Worm (Caenorhabditis elegans) whole organism, L3 larva: ENCODE results near the gene set-26.
A peak's percentile ranks its signal among the peaks of the same experiment; 100 is the strongest.
"Not testable (repeated sequence)": the region's sequence is repeated elsewhere in the genome, so short reads cannot be mapped to it uniquely, and the experiment has no call there.

Experiments used
- ZK546.5 ChIP-seq: sonication (generic microtip); optimal IDR thresholded peaks from 2 replicates; lab custom pipeline; 2017; ENCODE audit warnings: missing biosample characterization, missing genetic modification characterization
- ama-1 ChIP-seq: fragments of 150-350 bp; optimal IDR thresholded peaks from 2 replicates; lab custom pipeline; 2018
- ceh-16 ChIP-seq: sonication (generic microtip); optimal IDR thresholded peaks from 2 replicates; lab custom pipeline; 2017; ENCODE audit warnings: missing biosample characterization, missing genetic modification characterization
- ceh-28 ChIP-seq: fragments of 150-350 bp; optimal IDR thresholded peaks from 2 replicates; lab custom pipeline; 2014; ENCODE audit warnings: missing biosample characterization, missing genetic modification reagents, missing genetic modification characterization
- ceh-9 ChIP-seq: sonication (generic microtip); optimal IDR thresholded peaks from 2 replicates; lab custom pipeline; 2018; ENCODE audit warnings: missing biosample characterization, missing genetic modification characterization
- daf-12 ChIP-seq: fragments of 150-350 bp; optimal IDR thresholded peaks from 2 replicates; lab custom pipeline; 2014; ENCODE audit warnings: missing biosample characterization, missing genetic modification reagents, missing genetic modification characterization
- egl-27 ChIP-seq: sonication (generic microtip); optimal IDR thresholded peaks from 4 replicates; lab custom pipeline; 2017; ENCODE audit warnings: missing biosample characterization, missing genetic modification reagents, missing genetic modification characterization
- egl-5 ChIP-seq: fragments of 150-350 bp; optimal IDR thresholded peaks from 2 replicates; lab custom pipeline; 2017; ENCODE audit warnings: missing biosample characterization, missing genetic modification reagents, missing genetic modification characterization, inconsistent platforms
- elt-1 ChIP-seq: fragments of 150-350 bp; optimal IDR thresholded peaks from 2 replicates; lab custom pipeline; 2014; ENCODE audit warnings: missing biosample characterization, missing genetic modification characterization
- elt-2 ChIP-seq: sonication (generic microtip); optimal IDR thresholded peaks from 2 replicates; lab custom pipeline; 2016; ENCODE audit warnings: missing genetic modification reagents, mild to moderate bottlenecking, missing genetic modification characterization, missing compliant biosample characterization
- elt-3 ChIP-seq, 3 experiments: fragments of 150-350 bp in 1 of 3; sonication (generic microtip) in 2 of 3; optimal IDR thresholded peaks; 2 replicates in 2 of 3; 4 replicates in 1 of 3; lab custom pipeline; 2014 to 2017; ENCODE audit warnings: missing biosample characterization in 3 of 3, missing genetic modification characterization in 3 of 3
- eor-1 ChIP-seq, 2 experiments: fragments of 150-350 bp; optimal IDR thresholded peaks; 2 replicates each; lab custom pipeline; 2014 to 2018; ENCODE audit warnings: missing biosample characterization in 2 of 2, missing genetic modification characterization in 2 of 2
- fkh-10 ChIP-seq: sonication (generic microtip); optimal IDR thresholded peaks from 2 replicates; lab custom pipeline; 2017; ENCODE audit warnings: missing biosample characterization, missing genetic modification reagents, missing genetic modification characterization
- fkh-2 ChIP-seq: fragments of 150-350 bp; optimal IDR thresholded peaks from 2 replicates; lab custom pipeline; 2014; ENCODE audit warnings: missing biosample characterization, missing genetic modification reagents, missing genetic modification characterization
- fos-1 ChIP-seq: fragments of 150-350 bp; optimal IDR thresholded peaks from 2 replicates; lab custom pipeline; 2014; ENCODE audit warnings: missing biosample characterization, missing genetic modification characterization
- hmg-11 ChIP-seq: sonication (generic microtip); optimal IDR thresholded peaks from 2 replicates; lab custom pipeline; 2016; ENCODE audit warnings: missing genetic modification characterization, missing compliant biosample characterization
- jun-1 ChIP-seq: fragments of 150-350 bp; optimal IDR thresholded peaks from 2 replicates; lab custom pipeline; 2014; ENCODE audit warnings: missing biosample characterization, missing genetic modification reagents, missing genetic modification characterization
- lin-39 ChIP-seq: fragments of 150-350 bp; optimal IDR thresholded peaks from 2 replicates; lab custom pipeline; 2018; ENCODE audit warnings: missing biosample characterization, missing genetic modification reagents, missing genetic modification characterization
- mdl-1 ChIP-seq: fragments of 150-350 bp; optimal IDR thresholded peaks from 2 replicates; lab custom pipeline; 2014; ENCODE audit warnings: missing biosample characterization, missing genetic modification characterization
- nfya-1 ChIP-seq: sonication (generic microtip); optimal IDR thresholded peaks from 2 replicates; lab custom pipeline; 2017; ENCODE audit warnings: missing genetic modification characterization, mild to moderate bottlenecking, missing compliant biosample characterization, antibody characterized with exemption, moderate library complexity; ENCODE audit not compliant: insufficient read depth
- nhr-12 ChIP-seq: fragments of 150-350 bp; optimal IDR thresholded peaks from 2 replicates; lab custom pipeline; 2014; ENCODE audit warnings: missing biosample characterization, missing genetic modification characterization
- nhr-23 ChIP-seq: fragments of 150-350 bp; optimal IDR thresholded peaks from 2 replicates; lab custom pipeline; 2014; ENCODE audit warnings: missing biosample characterization, missing genetic modification reagents, missing genetic modification characterization
- nhr-25 ChIP-seq: sonication (generic microtip); optimal IDR thresholded peaks from 2 replicates; lab custom pipeline; 2017; ENCODE audit warnings: missing biosample characterization, missing genetic modification characterization
- nhr-28 ChIP-seq: fragments of 150-350 bp; optimal IDR thresholded peaks from 2 replicates; lab custom pipeline; 2014; ENCODE audit warnings: missing biosample characterization, missing genetic modification characterization
- nhr-43 ChIP-seq: sonication (generic microtip); optimal IDR thresholded peaks from 2 replicates; lab custom pipeline; 2016; ENCODE audit warnings: mild to moderate bottlenecking, missing genetic modification characterization, missing compliant biosample characterization; ENCODE audit not compliant: poor library complexity, severe bottlenecking
- nhr-67 ChIP-seq: fragments of 150-350 bp; optimal IDR thresholded peaks from 2 replicates; lab custom pipeline; 2014; ENCODE audit warnings: missing biosample characterization, missing genetic modification characterization
- nhr-77 ChIP-seq: fragments of 150-350 bp; optimal IDR thresholded peaks from 2 replicates; lab custom pipeline; 2014; ENCODE audit warnings: missing biosample characterization, missing genetic modification characterization
- pha-4 ChIP-seq: fragments of 150-350 bp; optimal IDR thresholded peaks from 2 replicates; lab custom pipeline; 2014; ENCODE audit warnings: missing biosample characterization, missing genetic modification reagents, missing genetic modification characterization
- pqm-1 ChIP-seq: fragments of 150-350 bp; optimal IDR thresholded peaks from 2 replicates; lab custom pipeline; 2017; ENCODE audit warnings: missing biosample characterization, missing genetic modification characterization, inconsistent platforms
- sea-2 ChIP-seq: fragments of 150-350 bp; sonication (generic microtip); optimal IDR thresholded peaks from 4 replicates; lab custom pipeline; 2014; ENCODE audit warnings: missing biosample characterization, missing genetic modification reagents, missing genetic modification characterization
- skn-1 ChIP-seq: fragments of 150-350 bp; optimal IDR thresholded peaks from 2 replicates; lab custom pipeline; 2014; ENCODE audit warnings: missing biosample characterization, missing genetic modification characterization
- snpc-4 ChIP-seq: fragments of 150-350 bp; optimal IDR thresholded peaks from 2 replicates; lab custom pipeline; 2014; ENCODE audit warnings: missing biosample characterization, missing genetic modification characterization
- tbx-2 ChIP-seq: sonication (generic microtip); optimal IDR thresholded peaks from 2 replicates; lab custom pipeline; 2016; ENCODE audit warnings: mild to moderate bottlenecking, missing genetic modification characterization, missing compliant biosample characterization
- unc-39 ChIP-seq: sonication (generic microtip); optimal IDR thresholded peaks from 4 replicates; lab custom pipeline; 2017; ENCODE audit warnings: missing biosample characterization, missing genetic modification characterization
- unc-62 ChIP-seq: fragments of 150-350 bp; sonication (generic microtip); optimal IDR thresholded peaks from 4 replicates; lab custom pipeline; 2014; ENCODE audit warnings: missing biosample characterization, missing genetic modification reagents, missing genetic modification characterization
- zag-1 ChIP-seq: fragments of 150-350 bp; optimal IDR thresholded peaks from 2 replicates; lab custom pipeline; 2014; ENCODE audit warnings: missing biosample characterization, missing genetic modification characterization
- ztf-11 ChIP-seq: fragments of 150-350 bp; optimal IDR thresholded peaks from 2 replicates; lab custom pipeline; 2014; ENCODE audit warnings: missing biosample characterization, missing genetic modification characterization
- ztf-4 ChIP-seq: fragments of 150-350 bp; optimal IDR thresholded peaks from 2 replicates; lab custom pipeline; 2014; ENCODE audit warnings: missing biosample characterization, missing genetic modification characterization

set-26 gene

DNA sequence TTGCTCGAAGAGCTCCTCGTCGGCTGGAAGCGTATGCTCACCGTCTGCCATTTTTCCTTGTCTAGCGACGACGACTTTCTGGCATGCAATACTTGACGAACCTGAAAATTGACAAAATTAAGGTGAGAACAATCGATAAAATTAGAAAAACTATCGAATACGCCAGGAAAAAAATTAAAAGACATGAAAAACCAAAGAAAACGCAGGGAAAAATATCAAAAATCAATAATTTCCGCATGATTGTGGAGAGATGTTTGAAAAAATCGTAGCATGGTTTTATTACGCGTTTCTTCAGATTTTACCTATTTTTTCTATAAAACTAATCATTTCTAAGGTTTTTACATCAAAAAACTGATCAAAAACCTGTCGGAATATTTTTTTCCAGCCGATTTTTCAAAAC lies at the start of gene set-26:
Gene set-26 (minus strand): TSS at position 101 of the 400 bp plus-strand sequence.
- TF ChIP-seq nfya-1; elt-2 (tag; lab: Kevin White, UChicago); ceh-28 (tag; lab: Kevin White, UChicago): not testable (repeated sequence)

DNA sequence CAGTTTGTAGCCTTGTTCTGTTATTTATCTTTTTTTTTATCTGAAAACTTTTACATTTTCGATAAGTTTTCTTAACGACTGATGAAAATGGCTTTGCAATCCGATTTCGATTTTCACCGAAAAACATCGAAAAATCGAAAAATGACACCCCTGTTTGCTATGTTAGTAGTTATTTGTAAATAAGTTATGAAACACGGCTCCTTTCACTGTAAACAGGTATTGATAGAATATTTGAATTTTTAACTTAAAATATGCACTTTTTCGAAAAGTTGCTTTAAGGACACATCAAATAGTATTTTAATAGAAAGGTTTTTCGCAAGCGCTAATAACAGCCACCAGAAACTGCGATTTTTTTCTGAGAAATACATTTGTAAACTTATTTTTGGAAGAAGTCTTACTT lies 40.7 kb upstream of the set-26 start:
- TF ChIP-seq egl-27 (tag; lab: Kevin White, UChicago) (no peak), unc-62 (GFP tag; lab: Kevin White, UChicago) (no peak), snpc-4 (no peak), unc-39 (no peak), daf-12 (tag; lab: Kevin White, UChicago) (no peak), pha-4 (tag; lab: Kevin White, UChicago) (no peak)

DNA sequence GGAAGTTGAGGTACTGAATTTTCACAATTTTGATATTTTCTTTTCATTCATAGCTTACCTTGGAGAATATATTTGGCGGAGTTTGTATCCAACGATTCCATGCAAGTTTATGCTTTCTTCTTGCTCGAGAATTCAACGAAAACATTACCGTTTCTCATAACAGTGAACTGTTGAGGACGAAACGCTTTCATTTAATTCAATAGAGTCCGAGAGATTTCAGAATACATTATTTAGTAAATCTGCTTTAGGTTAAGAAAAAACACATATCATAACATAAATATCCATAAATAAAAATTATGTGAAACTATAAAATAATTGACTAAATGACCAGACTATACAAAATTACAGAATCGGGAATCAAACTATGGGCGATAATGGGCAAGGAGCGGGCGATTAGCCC lies 38.9 kb upstream of the set-26 start, which contains the start of gene Y51H4A.941:
Gene Y51H4A.941 (minus strand): TSS at position 101 of the 400 bp plus-strand sequence.
- TF ChIP-seq hmg-11 (tag; lab: Kevin White, UChicago) (no peak), skn-1 (tag; lab: Kevin White, UChicago) (no peak), elt-1 (tag; lab: Kevin White, UChicago) (no peak), fos-1 (tag; lab: Kevin White, UChicago) (no peak), ztf-11 (tag; lab: Kevin White, UChicago) (no peak), nhr-12 (tag; lab: Kevin White, UChicago) (no peak), ztf-4 (tag; lab: Kevin White, UChicago) (no peak), pqm-1 (tag; lab: Kevin White, UChicago) (no peak), ceh-9 (no peak), ceh-16 (tag; lab: Kevin White, UChicago) (no peak), nhr-25 (tag; lab: Kevin White, UChicago) (no peak), nhr-77 (tag; lab: Kevin White, UChicago) (no peak), ceh-28 (tag; lab: Kevin White, UChicago) (no peak), ZK546.5 (tag; lab: Kevin White, UChicago) (no peak), elt-2 (tag; lab: Kevin White, UChicago) (no peak), eor-1 (tag; optimal IDR thresholded peaks at IDR 0.05; lab: Kevin White, UChicago) (no peak)

DNA sequence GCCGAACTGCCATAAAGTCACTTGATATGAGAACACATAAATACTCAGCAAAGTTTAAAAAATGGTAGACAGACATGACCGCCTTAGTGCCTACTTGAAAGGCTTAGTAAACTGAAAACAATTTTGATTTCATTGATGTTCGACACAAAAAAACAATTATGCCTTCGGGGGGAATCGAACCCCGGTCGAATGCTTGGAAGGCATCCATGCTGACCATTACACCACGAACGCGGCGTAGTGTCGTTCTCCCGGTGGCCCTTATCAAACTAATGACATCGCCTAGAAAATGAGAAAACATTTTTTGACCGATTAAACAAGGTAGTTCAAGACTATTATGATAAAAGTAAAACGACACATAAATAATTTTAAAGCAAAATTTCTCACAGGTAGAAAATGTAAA lies 28.5 kb upstream of the set-26 start:
- TF ChIP-seq nhr-12 (tag; lab: Kevin White, UChicago), result no peak
- TF ChIP-seq pqm-1 (tag; lab: Kevin White, UChicago), result peak; percentile 36
- TF ChIP-seq nhr-23 (tag; lab: Kevin White, UChicago), result no peak
- TF ChIP-seq pha-4 (tag; lab: Kevin White, UChicago), result peak; percentile 10
- peak; percentile 39 for TF ChIP-seq hmg-11 (tag; lab: Kevin White, UChicago)
- TF ChIP-seq nhr-28 (tag; lab: Kevin White, UChicago), result no peak
- TF ChIP-seq skn-1 (tag; lab: Kevin White, UChicago), result no peak
- TF ChIP-seq lin-39 (tag; lab: Kevin White, UChicago), result peak; percentile 0
- peak; percentile 46 for TF ChIP-seq snpc-4

DNA sequence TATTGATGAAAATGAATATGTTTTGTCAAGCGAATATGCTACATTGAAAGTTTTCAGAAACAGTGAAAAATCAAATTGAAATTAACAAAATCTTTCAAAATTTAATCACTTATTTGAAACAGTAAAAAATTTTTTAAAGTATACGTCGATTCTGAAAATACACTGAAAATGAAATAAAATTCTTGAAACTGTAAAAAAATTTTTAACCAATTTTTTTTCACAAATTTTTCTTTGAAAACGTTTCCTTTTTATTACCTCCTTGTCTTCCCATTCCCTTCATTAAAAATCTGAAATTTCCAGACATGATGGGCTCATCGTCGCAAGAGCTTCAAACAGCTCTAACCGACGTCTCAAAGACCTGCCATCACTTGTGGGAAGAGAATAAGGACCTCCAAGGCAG lies 8.3 kb upstream of the set-26 start, which contains the start of gene sta-1:
Gene sta-1 (plus strand): TSS at position 301 of the 400 bp plus-strand sequence.
- not testable (repeated sequence) for TF ChIP-seq pqm-1 (tag; lab: Kevin White, UChicago); snpc-4; ceh-9
- TF ChIP-seq, all 47 proteins: peak for 0; not testable (repeated sequence) for 47

DNA sequence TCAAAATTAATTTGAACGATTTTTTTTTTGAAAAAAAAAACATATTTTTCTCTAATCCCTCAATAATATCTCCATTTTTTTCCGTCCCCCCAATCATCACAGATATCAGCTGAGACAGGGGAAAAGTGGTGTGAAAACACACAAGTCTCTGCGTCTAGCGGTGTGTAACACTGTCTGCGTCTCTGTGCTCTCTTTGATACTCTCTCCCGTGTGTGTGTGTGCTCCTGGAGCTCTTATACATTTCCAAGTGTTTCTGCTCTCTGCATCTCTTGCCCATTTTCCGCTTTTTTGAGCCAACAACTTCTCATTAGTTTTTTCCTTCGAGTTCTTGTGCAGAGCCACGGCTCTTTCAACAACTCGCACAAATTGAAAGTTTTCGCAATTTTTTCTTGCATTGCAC lies 7.9 kb upstream of the set-26 start:
- TF ChIP-seq jun-1 (no peak), ama-1 (peak; percentile 32), elt-1 (tag; lab: Kevin White, UChicago) (no peak), pqm-1 (tag; lab: Kevin White, UChicago) (peak; percentile 47), ceh-9 (no peak), fkh-10 (GFP tag; lab: Kevin White, UChicago) (no peak), unc-62 (GFP tag; lab: Kevin White, UChicago) (no peak), fos-1 (tag; lab: Kevin White, UChicago) (no peak), elt-2 (tag; lab: Kevin White, UChicago) (peak; percentile 26), nhr-28 (tag; lab: Kevin White, UChicago) (no peak), mdl-1 (tag; lab: Kevin White, UChicago) (no peak), skn-1 (tag; lab: Kevin White, UChicago) (no peak), ZK546.5 (tag; lab: Kevin White, UChicago) (no peak), nhr-43 (tag; lab: Kevin White, UChicago) (no peak), nfya-1 (peak; percentile 79), snpc-4 (peak; percentile 1), eor-1 (tag; optimal IDR thresholded peaks at IDR 0.05; lab: Kevin White, UChicago) (no peak), pha-4 (tag; lab: Kevin White, UChicago) (peak; percentile 65), tbx-2 (tag; lab: Kevin White, UChicago) (no peak), nhr-77 (tag; lab: Kevin White, UChicago) (no peak), nhr-67 (no peak), sea-2 (GFP tag; lab: Kevin White, UChicago) (no peak), ceh-16 (tag; lab: Kevin White, UChicago) (no peak), unc-39 (no peak), fkh-2 (tag; lab: Kevin White, UChicago) (no peak), zag-1 (tag; lab: Kevin White, UChicago) (no peak), egl-27 (tag; lab: Kevin White, UChicago) (no peak), elt-3 (tag; optimal IDR thresholded peaks at IDR 0.05; lab: Kevin White, UChicago) (no peak), egl-5 (tag; lab: Kevin White, UChicago) (no peak), nhr-23 (tag; lab: Kevin White, UChicago) (no peak)
